Fruit fly (Drosophila melanogaster) whole organism, embryonic: ENCODE measurements around the gene Pcd.
A peak's percentile ranks its signal among the peaks of the same experiment; 100 is the strongest.

ENCODE experiments used
- Atf6 ChIP-seq: fragments of 200-800 bp; sonication (Bioruptor generic); IDR thresholded peaks from 2 replicates; pipeline ENCODE4 v1.3.6; 2022; ENCODE audit warnings: missing biosample characterization, missing genetic modification characterization
- B-H1 ChIP-seq: fragments of 200-800 bp; sonication (Bioruptor generic); IDR thresholded peaks from 3 replicates; pipeline ENCODE4 v1.3.6; 2022; ENCODE audit warnings: missing biosample characterization, missing genetic modification characterization
- CG10543 ChIP-seq: fragments of 200-800 bp; sonication (Bioruptor generic); optimal IDR thresholded peaks from 3 replicates; lab custom pipeline; 2017; ENCODE audit warnings: missing biosample characterization, mild to moderate bottlenecking, missing genetic modification characterization, moderate library complexity
- CG12071 ChIP-seq: fragments of 200-800 bp; sonication (Bioruptor generic); optimal IDR thresholded peaks from 3 replicates; lab custom pipeline; 2018; ENCODE audit warnings: missing biosample characterization, mild to moderate bottlenecking, missing genetic modification characterization
- CG12236 ChIP-seq: fragments of 200-800 bp; sonication (Bioruptor generic); optimal IDR thresholded peaks from 2 replicates; lab custom pipeline; 2016; ENCODE audit warnings: missing biosample characterization, missing genetic modification characterization
- CG12769 ChIP-seq: fragments of 200-800 bp; sonication (Bioruptor generic); optimal IDR thresholded peaks from 2 replicates; lab custom pipeline; 2019; ENCODE audit warnings: missing biosample characterization, mild to moderate bottlenecking, missing genetic modification characterization, moderate library complexity
- CG14014 ChIP-seq: fragments of 200-800 bp; sonication (Bioruptor generic); IDR thresholded peaks from 2 replicates; pipeline ENCODE4 v1.3.6; 2022; ENCODE audit warnings: missing biosample characterization, missing genetic modification characterization
- CG14860 ChIP-seq: fragments of 200-800 bp; sonication (Bioruptor generic); IDR thresholded peaks from 3 replicates; pipeline ENCODE4 v1.3.6; 2022; ENCODE audit warnings: missing biosample characterization, missing genetic modification characterization; ENCODE audit not compliant: partially characterized antibody
- CG1529 ChIP-seq: fragments of 200-800 bp; sonication (Bioruptor generic); optimal IDR thresholded peaks from 3 replicates; lab custom pipeline; 2018; ENCODE audit warnings: missing biosample characterization, missing genetic modification characterization
- CG15601 ChIP-seq: fragments of 200-800 bp; sonication (Bioruptor generic); optimal IDR thresholded peaks from 3 replicates; lab custom pipeline; 2019; ENCODE audit warnings: missing biosample characterization, mild to moderate bottlenecking, missing genetic modification characterization, moderate library complexity
- CG1647 ChIP-seq: fragments of 200-800 bp; sonication (Bioruptor generic); optimal IDR thresholded peaks from 3 replicates; lab custom pipeline; 2016; ENCODE audit warnings: missing biosample characterization, missing genetic modification characterization
- CG16813 ChIP-seq: fragments of 200-800 bp; sonication (Bioruptor generic); IDR thresholded peaks from 3 replicates; pipeline ENCODE4 v1.3.6; 2022; ENCODE audit warnings: missing biosample characterization, missing genetic modification characterization; ENCODE audit not compliant: partially characterized antibody
- CG17612 ChIP-seq: fragments of 200-800 bp; sonication (Bioruptor generic); IDR thresholded peaks from 2 replicates; pipeline ENCODE4 v1.3.6; 2022; ENCODE audit warnings: missing biosample characterization, missing genetic modification characterization
- CG17802 ChIP-seq: fragments of 200-800 bp; sonication (Bioruptor generic); optimal IDR thresholded peaks from 2 replicates; lab custom pipeline; 2018; ENCODE audit warnings: missing biosample characterization, mild to moderate bottlenecking, missing genetic modification characterization, moderate library complexity
- CG17829 ChIP-seq: fragments of 200-800 bp; optimal IDR thresholded peaks from 2 replicates; lab custom pipeline; 2019; ENCODE audit warnings: missing biosample characterization, mild to moderate bottlenecking, missing genetic modification characterization, moderate library complexity
- CG3065 ChIP-seq: fragments of 200-800 bp; sonication (Bioruptor generic); optimal IDR thresholded peaks from 2 replicates; lab custom pipeline; 2016; ENCODE audit warnings: missing biosample characterization, missing genetic modification characterization
- CG3281 ChIP-seq: fragments of 200-800 bp; sonication (Bioruptor generic); optimal IDR thresholded peaks from 3 replicates; lab custom pipeline; 2017; ENCODE audit warnings: missing biosample characterization, mild to moderate bottlenecking, missing genetic modification characterization
- CG34224 ChIP-seq: fragments of 200-800 bp; sonication (Bioruptor generic); IDR thresholded peaks from 3 replicates; pipeline ENCODE4 v1.3.6; 2022; ENCODE audit warnings: missing biosample characterization, missing genetic modification characterization; ENCODE audit not compliant: partially characterized antibody
- CG3995 ChIP-seq: fragments of 200-800 bp; sonication (Bioruptor generic); optimal IDR thresholded peaks from 3 replicates; lab custom pipeline; 2016; ENCODE audit warnings: missing biosample characterization, missing genetic modification characterization
- CG4707 ChIP-seq: fragments of 200-800 bp; sonication (Bioruptor generic); optimal IDR thresholded peaks from 2 replicates; lab custom pipeline; 2018; ENCODE audit warnings: missing biosample characterization, mild to moderate bottlenecking, missing genetic modification characterization, moderate library complexity
- CG6683 ChIP-seq: fragments of 200-800 bp; sonication (Bioruptor generic); optimal IDR thresholded peaks from 2 replicates; lab custom pipeline; 2017; ENCODE audit warnings: missing biosample characterization, mild to moderate bottlenecking, missing genetic modification characterization, missing genetic modification reagents
- CG6689 ChIP-seq: fragments of 200-800 bp; sonication (Bioruptor generic); IDR thresholded peaks from 2 replicates; pipeline ENCODE4 v1.3.6; 2022; ENCODE audit warnings: missing biosample characterization, missing genetic modification characterization
- CG7357 ChIP-seq: fragments of 200-800 bp; sonication (Bioruptor generic); IDR thresholded peaks from 3 replicates; pipeline ENCODE4 v1.3.6; 2022; ENCODE audit warnings: missing biosample characterization, missing genetic modification characterization
- CkIIα-i1 ChIP-seq: fragments of 200-800 bp; sonication (Bioruptor generic); IDR thresholded peaks from 2 replicates; pipeline ENCODE4 v1.3.6; 2022; ENCODE audit warnings: missing biosample characterization, missing genetic modification characterization
- D19B ChIP-seq: fragments of 200-800 bp; sonication (Bioruptor generic); optimal IDR thresholded peaks from 2 replicates; lab custom pipeline; 2017; ENCODE audit warnings: missing biosample characterization, mild to moderate bottlenecking, missing genetic modification characterization
- Doc2 ChIP-seq: fragments of 200-800 bp; sonication (Bioruptor generic); IDR thresholded peaks from 2 replicates; pipeline ENCODE4 v1.3.6; 2022; ENCODE audit warnings: missing biosample characterization, missing genetic modification characterization
- E2f1 ChIP-seq: fragments of 200-800 bp; sonication (Bioruptor generic); IDR thresholded peaks from 2 replicates; pipeline ENCODE4 v1.3.6; 2022; ENCODE audit warnings: missing biosample characterization, missing genetic modification characterization
- HLH54F ChIP-seq: fragments of 200-800 bp; sonication (Bioruptor generic); optimal IDR thresholded peaks from 3 replicates; lab custom pipeline; 2016; ENCODE audit warnings: missing biosample characterization, missing genetic modification characterization
- Kr ChIP-seq: fragments of 200-800 bp; sonication (Bioruptor generic); optimal IDR thresholded peaks from 2 replicates; lab custom pipeline; 2017; ENCODE audit warnings: missing biosample characterization, mild to moderate bottlenecking, missing genetic modification characterization
- Max ChIP-seq: fragments of 200-800 bp; sonication (Bioruptor generic); optimal IDR thresholded peaks from 2 replicates; lab custom pipeline; 2016; ENCODE audit warnings: missing biosample characterization, mild to moderate bottlenecking, missing genetic modification characterization
- Mrtf ChIP-seq: fragments of 200-800 bp; sonication (Bioruptor generic); IDR thresholded peaks from 3 replicates; pipeline ENCODE4 v1.3.6; 2022; ENCODE audit warnings: missing biosample characterization, missing genetic modification characterization
- NFAT ChIP-seq: fragments of 200-800 bp; sonication (Bioruptor generic); IDR thresholded peaks from 2 replicates; pipeline ENCODE4 v1.3.6; 2022; ENCODE audit warnings: missing biosample characterization, missing genetic modification characterization
- Nf-YB ChIP-seq: fragments of 200-800 bp; sonication (Bioruptor generic); optimal IDR thresholded peaks from 3 replicates; lab custom pipeline; 2019; ENCODE audit warnings: missing biosample characterization, mild to moderate bottlenecking, missing genetic modification characterization, moderate library complexity
- Side ChIP-seq: fragments of 200-800 bp; sonication (Bioruptor generic); optimal IDR thresholded peaks from 2 replicates; lab custom pipeline; 2016; ENCODE audit warnings: missing biosample characterization, missing genetic modification characterization
- Usf ChIP-seq: fragments of 200-800 bp; sonication (Bioruptor generic); optimal IDR thresholded peaks from 2 replicates; lab custom pipeline; 2017; ENCODE audit warnings: missing genotype, missing biosample characterization, missing genetic modification characterization
- Xbp1 ChIP-seq: fragments of 200-800 bp; sonication (Bioruptor generic); optimal IDR thresholded peaks from 3 replicates; lab custom pipeline; 2016; ENCODE audit warnings: missing biosample characterization, mild to moderate bottlenecking, missing genetic modification characterization
- Xrp1 ChIP-seq: fragments of 200-800 bp; sonication (Bioruptor generic); IDR thresholded peaks from 2 replicates; pipeline ENCODE4 v1.3.6; 2022; ENCODE audit warnings: missing biosample characterization, missing genetic modification characterization
- bsh ChIP-seq, 2 experiments: fragments of 200-800 bp; sonication (Bioruptor generic); optimal IDR thresholded peaks; 2 replicates each; lab custom pipeline; 2017 to 2018; ENCODE audit warnings: mild to moderate bottlenecking in 2 of 2, missing biosample characterization in 2 of 2, missing genetic modification characterization in 2 of 2, moderate library complexity in 1 of 2
- cato ChIP-seq: fragments of 200-800 bp; sonication (Bioruptor generic); optimal IDR thresholded peaks from 2 replicates; lab custom pipeline; 2016; ENCODE audit warnings: missing biosample characterization, missing genetic modification characterization, borderline replicate concordance
- cg ChIP-seq: fragments of 200-800 bp; sonication (Bioruptor generic); optimal IDR thresholded peaks from 3 replicates; lab custom pipeline; 2019; ENCODE audit warnings: missing biosample characterization, mild to moderate bottlenecking, missing genetic modification characterization, moderate library complexity
- chif ChIP-seq, 2 experiments: fragments of 200-800 bp; sonication (Bioruptor generic); optimal IDR thresholded peaks; 3 replicates each; lab custom pipeline; 2016; ENCODE audit warnings: missing biosample characterization in 2 of 2, missing genetic modification characterization in 2 of 2
- ci ChIP-seq: fragments of 200-800 bp; sonication (Bioruptor generic); IDR thresholded peaks from 3 replicates; pipeline ENCODE4 v1.3.6; 2022; ENCODE audit warnings: missing biosample characterization, missing genetic modification characterization
- crc ChIP-seq: fragments of 200-800 bp; sonication (Bioruptor generic); optimal IDR thresholded peaks from 2 replicates; lab custom pipeline; 2016; ENCODE audit warnings: missing biosample characterization, missing genetic modification characterization
- croc ChIP-seq: fragments of 200-800 bp; sonication (Bioruptor generic); conservative IDR thresholded peaks from 3 replicates; pipeline ENCODE4 v1.3.6; 2022; ENCODE audit warnings: missing biosample characterization, missing genetic modification characterization
- dmrt99B ChIP-seq: fragments of 200-800 bp; sonication (Bioruptor generic); optimal IDR thresholded peaks from 2 replicates; lab custom pipeline; 2018; ENCODE audit warnings: missing biosample characterization, mild to moderate bottlenecking, missing genetic modification characterization, moderate library complexity
- gem ChIP-seq: fragments of 200-800 bp; sonication (Bioruptor generic); optimal IDR thresholded peaks from 2 replicates; lab custom pipeline; 2019; ENCODE audit warnings: missing biosample characterization, mild to moderate bottlenecking, missing genetic modification characterization, moderate library complexity
- ind ChIP-seq: fragments of 200-800 bp; sonication (Bioruptor generic); optimal IDR thresholded peaks from 3 replicates; lab custom pipeline; 2016; ENCODE audit warnings: missing biosample characterization, missing genetic modification characterization
- nmo ChIP-seq: fragments of 200-800 bp; sonication (Bioruptor generic); optimal IDR thresholded peaks from 2 replicates; lab custom pipeline; 2018; ENCODE audit warnings: missing biosample characterization, mild to moderate bottlenecking, missing genetic modification characterization, moderate library complexity
- prd ChIP-seq, 3 experiments: fragments of >200 bp in 2 of 3; fragments of 200-800 bp in 1 of 3; sonication (Bioruptor generic) in 1 of 3; optimal IDR thresholded peaks in 2 of 3; IDR thresholded peaks in 1 of 3; 2 replicates in 2 of 3; 3 replicates in 1 of 3; pipeline versions ENCODE4 v1.3.6 to Lab custom; 2017 to 2022; ENCODE audit warnings: missing biosample characterization in 1 of 3, missing genetic modification characterization in 1 of 3
- schlank ChIP-seq: fragments of 200-800 bp; sonication (Bioruptor generic); optimal IDR thresholded peaks from 2 replicates; lab custom pipeline; 2018; ENCODE audit warnings: missing biosample characterization, mild to moderate bottlenecking, missing genetic modification characterization
- vnd ChIP-seq: fragments of 200-800 bp; sonication (Bioruptor generic); IDR thresholded peaks from 3 replicates; pipeline ENCODE4 v1.3.6; 2022; ENCODE audit warnings: missing biosample characterization, missing genetic modification characterization; ENCODE audit not compliant: partially characterized antibody

Gene Pcd

DNA sequence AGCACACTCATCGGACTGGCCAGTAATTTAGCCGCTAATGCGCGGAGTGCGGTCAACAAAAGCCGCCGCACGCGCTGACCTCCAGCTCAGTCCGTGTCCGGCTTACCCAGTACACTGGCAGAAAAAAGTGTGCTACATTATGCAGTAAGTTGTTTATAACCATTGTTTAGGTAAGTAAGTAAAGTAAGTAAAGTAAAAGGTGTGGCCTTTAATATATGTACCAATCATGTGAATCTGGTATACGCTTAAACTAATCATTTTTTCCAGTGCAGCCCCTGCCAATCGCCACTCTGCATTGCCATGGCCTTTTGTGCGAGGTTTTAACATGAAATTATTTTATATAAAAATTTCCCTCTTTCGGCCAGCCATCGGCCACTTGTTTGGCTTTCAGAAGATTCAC, 11.5 kb upstream of the Pcd start (continued):
- TF ChIP-seq CG17612 (GFP tag; lab: Robert Waterston, UW) = no peak
- no peak for TF ChIP-seq Atf6
- no peak for TF ChIP-seq Kr (GFP tag; lab: Kevin White, UChicago)
- TF ChIP-seq CG15601 = no peak
- no peak for TF ChIP-seq CG3065 (GFP tag; lab: Kevin White, UChicago)
- TF ChIP-seq B-H1 (GFP tag; lab: Robert Waterston, UW) = no peak
- TF ChIP-seq CG1529 (GFP tag; lab: Kevin White, UChicago) = no peak
- no peak for TF ChIP-seq CG34224 (GFP tag; lab: Robert Waterston, UW)
- TF ChIP-seq HLH54F (GFP tag; lab: Kevin White, UChicago) = no peak
- no peak for TF ChIP-seq ind (GFP tag; lab: Kevin White, UChicago)
- no peak for TF ChIP-seq cg (GFP tag; lab: Kevin White, UChicago)
- no peak for TF ChIP-seq CG10543 (GFP tag; lab: Kevin White, UChicago)
- TF ChIP-seq E2f1 = no peak
- no peak for TF ChIP-seq nmo (GFP tag; lab: Kevin White, UChicago)
- TF ChIP-seq CG3995 (GFP tag; lab: Kevin White, UChicago) = no peak
- TF ChIP-seq CkIIα-i1 (GFP tag; lab: Robert Waterston, UW) = no peak
- peak; percentile 62; the same call in 2 of the 3 replicates for TF ChIP-seq ci (GFP tag; lab: Robert Waterston, UW)
- no peak for TF ChIP-seq CG3281 (GFP tag; lab: Kevin White, UChicago)
- TF ChIP-seq CG12071 (GFP tag; lab: Kevin White, UChicago) = no peak
- TF ChIP-seq CG14014 (GFP tag; lab: Robert Waterston, UW) = no peak
- TF ChIP-seq CG12769 = no peak
- TF ChIP-seq Xbp1 (GFP tag; lab: Kevin White, UChicago) = no peak
- TF ChIP-seq CG6683 = no peak
- TF ChIP-seq CG16813 (GFP tag; lab: Robert Waterston, UW) = no peak
- no peak for TF ChIP-seq prd (optimal IDR thresholded peaks at IDR 0.05; lab: Kevin White, UChicago)
- TF ChIP-seq prd (GFP tag; IDR thresholded peaks at IDR 0.05; lab: Robert Waterston, UW) = peak; percentile 55; the same call in 2 of the 3 replicates
- peak; percentile 35 for TF ChIP-seq gem
- TF ChIP-seq cato (GFP tag; lab: Kevin White, UChicago) = no peak
- peak; percentile 49 for TF ChIP-seq dmrt99B (tag; lab: Kevin White, UChicago)
- TF ChIP-seq CG1647 (GFP tag; lab: Kevin White, UChicago) = no peak
- TF ChIP-seq Xrp1 (GFP tag; lab: Robert Waterston, UW) = peak; percentile 43
- no peak for TF ChIP-seq vnd (GFP tag; lab: Robert Waterston, UW)
- TF ChIP-seq Usf (GFP tag; lab: Kevin White, UChicago) = no peak
- 0 out of 2 replicates have a peak, but pooled peaks have one; percentile 5 for TF ChIP-seq CG6689
- no peak for TF ChIP-seq croc (GFP tag; lab: Robert Waterston, UW)
- no peak for TF ChIP-seq Side (GFP tag; lab: Kevin White, UChicago)
- TF ChIP-seq crc = no peak
- TF ChIP-seq D19B (GFP tag; lab: Kevin White, UChicago) = no peak
- no peak for TF ChIP-seq schlank (tag; lab: Kevin White, UChicago)
- no peak for TF ChIP-seq CG12236 (GFP tag; lab: Kevin White, UChicago)
- TF ChIP-seq bsh (GFP tag; optimal IDR thresholded peaks at IDR 0.05; lab: Kevin White, UChicago) = peak in 1 of 2 experiments; percentile 40
- TF ChIP-seq Doc2 (GFP tag; lab: Robert Waterston, UW) = no peak
- TF ChIP-seq CG17829 (tag; lab: Kevin White, UChicago) = no peak
- no peak for TF ChIP-seq CG4707
- TF ChIP-seq CG14860 (GFP tag; lab: Robert Waterston, UW) = no peak
- TF ChIP-seq Max (GFP tag; lab: Kevin White, UChicago) = no peak
- TF ChIP-seq Mrtf (GFP tag; lab: Robert Waterston, UW) = no peak
- no peak for TF ChIP-seq Nf-YB (GFP tag; lab: Kevin White, UChicago)
- no peak for TF ChIP-seq CG7357 (GFP tag; lab: Robert Waterston, UW)
- TF ChIP-seq NFAT (GFP tag; lab: Robert Waterston, UW) = no peak
- peak in 1 of 2 experiments; percentile 27 for TF ChIP-seq chif (GFP tag; optimal IDR thresholded peaks at IDR 0.05; lab: Kevin White, UChicago)
- no peak for TF ChIP-seq CG17802 (tag; lab: Kevin White, UChicago)
